Fruit fly (Drosophila melanogaster) whole organism, embryonic: Measurements from ENCODE around the gene Irc.

Experiments
- BEAF-32 ChIP-seq: fragments of 200-800 bp; sonication (Bioruptor generic); optimal IDR thresholded peaks from 3 replicates; lab custom pipeline; 2017; ENCODE audit warnings: missing biosample characterization, missing genetic modification characterization, mild to moderate bottlenecking, moderate library complexity, missing genetic modification reagents
- C15 ChIP-seq: fragments of 200-800 bp; sonication (Bioruptor generic); IDR thresholded peaks from 3 replicates; pipeline ENCODE4 v1.3.6; 2022; ENCODE audit warnings: missing biosample characterization, missing genetic modification characterization
- CG12071 ChIP-seq: fragments of 200-800 bp; sonication (Bioruptor generic); optimal IDR thresholded peaks from 3 replicates; lab custom pipeline; 2018; ENCODE audit warnings: missing biosample characterization, mild to moderate bottlenecking, missing genetic modification characterization
- CG30431 ChIP-seq: fragments of 200-800 bp; sonication (Bioruptor generic); optimal IDR thresholded peaks from 2 replicates; lab custom pipeline; 2017; ENCODE audit warnings: missing biosample characterization, missing genetic modification characterization
- CG7963 ChIP-seq: fragments of 200-800 bp; sonication (Bioruptor generic); IDR thresholded peaks from 3 replicates; pipeline ENCODE4 v1.3.6; 2022; ENCODE audit warnings: missing biosample characterization, missing genetic modification characterization; ENCODE audit not compliant: partially characterized antibody
- ERR ChIP-seq: fragments of 200-800 bp; sonication (Bioruptor generic); optimal IDR thresholded peaks from 2 replicates; lab custom pipeline; 2016; ENCODE audit warnings: missing biosample characterization, missing genetic modification characterization
- cato ChIP-seq: fragments of 200-800 bp; sonication (Bioruptor generic); optimal IDR thresholded peaks from 2 replicates; lab custom pipeline; 2016; ENCODE audit warnings: missing biosample characterization, missing genetic modification characterization, borderline replicate concordance
- ci ChIP-seq: fragments of 200-800 bp; sonication (Bioruptor generic); IDR thresholded peaks from 3 replicates; pipeline ENCODE4 v1.3.6; 2022; ENCODE audit warnings: missing biosample characterization, missing genetic modification characterization
- luna ChIP-seq: fragments of 200-800 bp; sonication (Bioruptor generic); optimal IDR thresholded peaks from 2 replicates; lab custom pipeline; 2016; ENCODE audit warnings: missing biosample characterization, missing genetic modification characterization
- sd ChIP-seq: fragments of 200-800 bp; sonication (Bioruptor generic); optimal IDR thresholded peaks from 3 replicates; lab custom pipeline; 2018; ENCODE audit warnings: missing biosample characterization, mild to moderate bottlenecking, missing genetic modification characterization, moderate library complexity

DNA sequence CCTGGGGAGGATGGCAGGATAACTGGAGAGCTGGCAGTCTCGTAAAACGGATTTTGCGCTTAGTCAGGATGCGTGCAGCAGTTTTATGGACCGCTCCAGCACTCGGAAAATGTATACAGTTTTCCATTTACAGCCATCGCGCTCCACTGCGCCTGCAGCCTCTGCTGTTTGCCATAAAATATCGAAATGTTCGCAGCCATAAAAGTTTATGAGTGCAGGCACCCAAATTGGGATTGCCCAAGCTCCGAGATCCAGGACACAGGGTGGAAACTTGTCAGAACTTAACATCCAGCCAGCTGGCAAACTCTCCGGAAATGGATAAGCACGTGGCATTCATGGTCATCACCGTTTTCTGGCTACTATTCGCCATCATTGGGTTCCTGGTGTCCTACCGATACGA is 27.8 kb upstream of the Irc start, which contains the start of gene VhaM9.7-d:
- no peak for TF ChIP-seq cato (GFP tag; lab: Kevin White, UChicago)
- no peak for TF ChIP-seq ERR
- TF ChIP-seq sd (tag; lab: Kevin White, UChicago): no peak
- no peak for TF ChIP-seq CG30431 (GFP tag; lab: Kevin White, UChicago)
- TF ChIP-seq BEAF-32 (GFP tag; lab: Kevin White, UChicago): no peak
- no peak for TF ChIP-seq luna
- TF ChIP-seq CG7963 (GFP tag; lab: Robert Waterston, UW): no peak
- TF ChIP-seq C15 (GFP tag; lab: Robert Waterston, UW): no peak
- no peak for TF ChIP-seq ci (GFP tag; lab: Robert Waterston, UW)
- TF ChIP-seq CG12071 (GFP tag; lab: Kevin White, UChicago): no peak
